Worm (Caenorhabditis elegans) whole organism, young adult: ENCODE results near the gene msp-77.

Experiments used
- B0261.1 ChIP-seq: sonication (generic microtip); optimal IDR thresholded peaks from 2 replicates; lab custom pipeline; 2016; ENCODE audit warnings: mild to moderate bottlenecking, missing genetic modification characterization, moderate library complexity, missing compliant biosample characterization
- C17E4.6 ChIP-seq: fragments of 200-800 bp; sonication (Bioruptor generic); IDR thresholded peaks from 2 replicates; pipeline ENCODE4 v1.3.6; 2022; ENCODE audit warnings: missing genetic modification reagents, missing genetic modification characterization, missing compliant biosample characterization
- D2030.7 ChIP-seq: fragments of 200-800 bp; sonication (Bioruptor generic); IDR thresholded peaks from 2 replicates; pipeline ENCODE4 v1.3.6; 2022; ENCODE audit warnings: missing genetic modification reagents, missing genetic modification characterization, missing compliant biosample characterization
- F10E7.11 ChIP-seq: sonication (generic microtip); optimal IDR thresholded peaks from 2 replicates; lab custom pipeline; 2017; ENCODE audit warnings: mild to moderate bottlenecking, missing genetic modification characterization, moderate library complexity, missing compliant biosample characterization
- F37B4.10 ChIP-seq: fragments of 200-800 bp; sonication (Bioruptor generic); IDR thresholded peaks from 2 replicates; pipeline ENCODE4 v1.3.6; 2022; ENCODE audit warnings: missing genetic modification characterization, missing compliant biosample characterization
- F49E8.2 ChIP-seq: sonication (generic microtip); optimal IDR thresholded peaks from 3 replicates; lab custom pipeline; 2017; ENCODE audit warnings: missing genetic modification characterization, mild to moderate bottlenecking, missing compliant biosample characterization, antibody characterized with exemption, moderate library complexity; ENCODE audit not compliant: insufficient read depth
- F57C9.4 ChIP-seq: sonication (generic microtip); optimal IDR thresholded peaks from 2 replicates; lab custom pipeline; 2017; ENCODE audit warnings: mild to moderate bottlenecking, missing genetic modification characterization, missing compliant biosample characterization
- T07F8.4 ChIP-seq: sonication (generic microtip); optimal IDR thresholded peaks from 2 replicates; lab custom pipeline; 2016; ENCODE audit warnings: mild to moderate bottlenecking, missing genetic modification characterization, moderate library complexity, missing compliant biosample characterization
- T26A5.8 ChIP-seq: sonication (generic microtip); optimal IDR thresholded peaks from 2 replicates; lab custom pipeline; 2016; ENCODE audit warnings: missing genetic modification characterization, missing compliant biosample characterization
- Y53F4B.3 ChIP-seq: fragments of 200-800 bp; sonication (Bioruptor generic); IDR thresholded peaks from 2 replicates; pipeline ENCODE4 v1.3.6; 2022; ENCODE audit warnings: missing genetic modification reagents, missing genetic modification characterization, missing compliant biosample characterization
- Y53G8AR.9 ChIP-seq: fragments of 200-800 bp; sonication (Bioruptor generic); conservative IDR thresholded peaks from 2 replicates; pipeline ENCODE4 v1.3.6; 2022; ENCODE audit warnings: missing genetic modification reagents, missing genetic modification characterization, missing compliant biosample characterization
- Y79H2A.3 ChIP-seq: fragments of 200-800 bp; sonication (Bioruptor generic); conservative IDR thresholded peaks from 2 replicates; pipeline ENCODE4 v1.3.6; 2022; ENCODE audit warnings: missing genetic modification reagents, missing genetic modification characterization, missing compliant biosample characterization
- aptf-3 ChIP-seq: fragments of 200-800 bp; sonication (Bioruptor generic); IDR thresholded peaks from 2 replicates; pipeline ENCODE4 v1.3.6; 2022; ENCODE audit warnings: missing genetic modification characterization, missing compliant biosample characterization
- athp-1 ChIP-seq: sonication (generic microtip); optimal IDR thresholded peaks from 2 replicates; lab custom pipeline; 2017; ENCODE audit warnings: mild to moderate bottlenecking, missing genetic modification characterization, missing compliant biosample characterization
- attf-6 ChIP-seq: fragments of 200-800 bp; sonication (Bioruptor generic); IDR thresholded peaks from 2 replicates; pipeline ENCODE4 v1.3.6; 2022; ENCODE audit warnings: missing genetic modification reagents, missing genetic modification characterization, missing compliant biosample characterization
- bed-2 ChIP-seq: fragments of 200-800 bp; sonication (Bioruptor generic); IDR thresholded peaks from 2 replicates; pipeline ENCODE4 v1.3.6; 2022; ENCODE audit warnings: missing genetic modification reagents, missing genetic modification characterization, missing compliant biosample characterization
- ccch-3 ChIP-seq: fragments of 200-800 bp; sonication (Bioruptor generic); optimal IDR thresholded peaks from 2 replicates; lab custom pipeline; 2018; ENCODE audit warnings: mild to moderate bottlenecking, missing genetic modification characterization, missing compliant biosample characterization
- cebp-1 ChIP-seq, 2 experiments: fragments of 200-800 bp in 1 of 2; sonication (Bioruptor generic) in 1 of 2; sonication (generic microtip) in 1 of 2; IDR thresholded peaks in 1 of 2; optimal IDR thresholded peaks in 1 of 2; 2 replicates each; pipeline versions ENCODE4 v1.3.6 to Lab custom; 2017 to 2022; ENCODE audit warnings: missing compliant biosample characterization in 2 of 2, missing genetic modification characterization in 2 of 2, mild to moderate bottlenecking in 1 of 2, missing genetic modification reagents in 1 of 2, moderate library complexity in 1 of 2
- ceh-100 ChIP-seq: fragments of 200-800 bp; sonication (Bioruptor generic); IDR thresholded peaks from 2 replicates; pipeline ENCODE4 v1.3.6; 2022; ENCODE audit warnings: missing genetic modification reagents, missing genetic modification characterization, missing compliant biosample characterization
- ceh-40 ChIP-seq: fragments of 200-800 bp; sonication (Bioruptor generic); IDR thresholded peaks from 2 replicates; pipeline ENCODE4 v1.3.6; 2022; ENCODE audit warnings: missing genetic modification characterization, missing compliant biosample characterization
- ceh-91 ChIP-seq: fragments of 200-800 bp; sonication (Bioruptor generic); IDR thresholded peaks from 2 replicates; pipeline ENCODE4 v1.3.6; 2022; ENCODE audit warnings: missing genetic modification reagents, missing genetic modification characterization, missing compliant biosample characterization
- die-1 ChIP-seq: sonication (generic microtip); optimal IDR thresholded peaks from 2 replicates; lab custom pipeline; 2016; ENCODE audit warnings: missing genotype, mild to moderate bottlenecking, missing genetic modification characterization, missing compliant biosample characterization
- egl-18 ChIP-seq: fragments of 200-800 bp; sonication (Bioruptor generic); IDR thresholded peaks from 2 replicates; pipeline ENCODE4 v1.3.6; 2022; ENCODE audit warnings: missing genetic modification reagents, missing genetic modification characterization, missing compliant biosample characterization
- ekl-4 ChIP-seq: fragments of 200-800 bp; sonication (Bioruptor generic); IDR thresholded peaks from 2 replicates; pipeline ENCODE4 v1.3.6; 2022; ENCODE audit warnings: missing genetic modification reagents, missing genetic modification characterization, missing compliant biosample characterization
- fkh-3 ChIP-seq: sonication (generic microtip); optimal IDR thresholded peaks from 2 replicates; lab custom pipeline; 2016; ENCODE audit warnings: mild to moderate bottlenecking, missing genetic modification characterization, missing compliant biosample characterization
- hmg-20 ChIP-seq: fragments of 200-800 bp; sonication (Bioruptor generic); IDR thresholded peaks from 2 replicates; pipeline ENCODE4 v1.3.6; 2022; ENCODE audit warnings: missing genetic modification reagents, missing genetic modification characterization, missing compliant biosample characterization
- hrde-1 ChIP-seq: sonication (generic microtip); optimal IDR thresholded peaks from 2 replicates; lab custom pipeline; 2016; ENCODE audit warnings: missing genetic modification characterization, mild to moderate bottlenecking, missing compliant biosample characterization, moderate library complexity, missing genotype, missing genetic modification reagents, borderline replicate concordance
- hsf-1 ChIP-seq: fragments of 200-800 bp; sonication (Bioruptor generic); IDR thresholded peaks from 2 replicates; pipeline ENCODE4 v1.3.6; 2022; ENCODE audit warnings: missing genetic modification reagents, missing genetic modification characterization, missing compliant biosample characterization
- lag-1 ChIP-seq: fragments of 200-800 bp; sonication (Bioruptor generic); IDR thresholded peaks from 2 replicates; pipeline ENCODE4 v1.3.6; 2022; ENCODE audit warnings: missing genetic modification reagents, missing genetic modification characterization, missing compliant biosample characterization
- lin-26 ChIP-seq: fragments of 200-800 bp; sonication (Bioruptor generic); IDR thresholded peaks from 2 replicates; pipeline ENCODE4 v1.3.6; 2022; ENCODE audit warnings: missing genetic modification reagents, missing genetic modification characterization, missing compliant biosample characterization
- lin-40 ChIP-seq: sonication (generic microtip); optimal IDR thresholded peaks from 2 replicates; lab custom pipeline; 2016; ENCODE audit warnings: missing genetic modification characterization, mild to moderate bottlenecking, missing compliant biosample characterization, missing genotype, missing genetic modification reagents
- lin-54 ChIP-seq: fragments of 200-800 bp; sonication (Bioruptor generic); optimal IDR thresholded peaks from 2 replicates; lab custom pipeline; 2018; ENCODE audit warnings: mild to moderate bottlenecking, missing genetic modification characterization, missing compliant biosample characterization
- madf-3 ChIP-seq: fragments of 200-800 bp; sonication (Bioruptor generic); IDR thresholded peaks from 2 replicates; pipeline ENCODE4 v1.3.6; 2022; ENCODE audit warnings: missing genetic modification reagents, missing genetic modification characterization, missing compliant biosample characterization
- madf-8 ChIP-seq: fragments of 200-800 bp; sonication (Bioruptor generic); conservative IDR thresholded peaks from 2 replicates; pipeline ENCODE4 v1.3.6; 2022; ENCODE audit warnings: missing genetic modification reagents, missing genetic modification characterization, missing compliant biosample characterization
- mes-4 ChIP-seq: sonication (generic microtip); optimal IDR thresholded peaks from 2 replicates; lab custom pipeline; 2016; ENCODE audit warnings: missing genotype, missing genetic modification characterization, missing compliant biosample characterization
- nfya-1 ChIP-seq: sonication (generic microtip); optimal IDR thresholded peaks from 2 replicates; lab custom pipeline; 2017; ENCODE audit warnings: antibody characterized with exemption, missing compliant biosample characterization, missing genetic modification characterization, borderline replicate concordance; ENCODE audit not compliant: insufficient read depth
- nfya-2 ChIP-seq: fragments of 200-800 bp; sonication (Bioruptor generic); IDR thresholded peaks from 2 replicates; pipeline ENCODE4 v1.3.6; 2022; ENCODE audit warnings: missing genetic modification reagents, missing genetic modification characterization, missing compliant biosample characterization
- nhr-80 ChIP-seq: sonication (generic microtip); optimal IDR thresholded peaks from 2 replicates; lab custom pipeline; 2016; ENCODE audit warnings: missing genetic modification characterization, missing compliant biosample characterization
- nhr-90 ChIP-seq: sonication (generic microtip); optimal IDR thresholded peaks from 2 replicates; lab custom pipeline; 2016; ENCODE audit warnings: missing genotype, mild to moderate bottlenecking, missing genetic modification characterization, missing compliant biosample characterization
- rec-8 ChIP-seq, 2 experiments: sonication (generic microtip); optimal IDR thresholded peaks; 2 replicates each; lab custom pipeline; 2016; ENCODE audit warnings: mild to moderate bottlenecking in 2 of 2, missing genetic modification characterization in 2 of 2, missing genetic modification reagents in 2 of 2, missing genotype in 2 of 2, missing biosample characterization in 1 of 2, missing compliant biosample characterization in 1 of 2, moderate library complexity in 1 of 2
- snpc-1.3 ChIP-seq: sonication (generic microtip); optimal IDR thresholded peaks from 2 replicates; lab custom pipeline; 2017; ENCODE audit warnings: missing genetic modification characterization, mild to moderate bottlenecking, missing compliant biosample characterization, antibody characterized with exemption, moderate library complexity, missing genotype, missing genetic modification reagents; ENCODE audit not compliant: insufficient read depth
- somi-1 ChIP-seq: fragments of 200-800 bp; sonication (Bioruptor generic); optimal IDR thresholded peaks from 2 replicates; lab custom pipeline; 2018; ENCODE audit warnings: mild to moderate bottlenecking, missing genetic modification characterization, missing compliant biosample characterization
- xnd-1 ChIP-seq: sonication (generic microtip); optimal IDR thresholded peaks from 2 replicates; lab custom pipeline; 2016; ENCODE audit warnings: missing genotype, missing genetic modification reagents, missing genetic modification characterization, missing compliant biosample characterization
- ztf-18 ChIP-seq: sonication (generic microtip); optimal IDR thresholded peaks from 2 replicates; lab custom pipeline; 2016; ENCODE audit warnings: missing genotype, mild to moderate bottlenecking, missing genetic modification characterization, missing compliant biosample characterization
- ztf-25 ChIP-seq: fragments of 200-800 bp; sonication (Bioruptor generic); IDR thresholded peaks from 2 replicates; pipeline ENCODE4 v1.3.6; 2022; ENCODE audit warnings: missing genetic modification reagents, missing genetic modification characterization, missing compliant biosample characterization

msp-77 gene

DNA sequence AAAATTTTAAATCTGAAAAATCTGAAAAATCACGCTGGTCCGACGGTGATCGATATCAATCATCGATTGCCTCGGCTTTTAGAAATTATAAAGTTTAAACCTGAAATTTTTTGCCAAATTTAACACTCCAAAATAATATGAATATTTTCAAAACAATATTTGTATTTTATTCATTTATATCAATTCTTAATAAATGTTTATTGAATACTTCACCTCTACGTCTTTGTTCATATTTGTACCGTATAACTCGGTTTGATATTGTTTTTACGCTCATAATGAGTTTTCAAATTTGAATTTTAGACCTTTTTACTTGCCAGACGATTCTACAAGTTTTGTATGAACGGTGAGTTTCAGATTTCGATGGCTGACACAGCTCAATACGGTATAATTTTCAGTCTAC, 29.7 kb upstream of the msp-77 start, which contains the start of the genes K07F5.15 and K07F5.22:
TSS of gene K07F5.15 (plus strand) at position 301 of the 400 bp plus-strand sequence.
TSS of gene K07F5.22 (plus strand) at position 301 of the 400 bp plus-strand sequence.
- TF ChIP-seq lin-26 (GFP tag; lab: Robert Waterston, UW) (no peak), egl-18 (no peak), fkh-3 (tag; lab: Kevin White, UChicago) (no peak), B0261.1 (tag; lab: Kevin White, UChicago) (no peak), lin-54 (GFP tag; lab: Kevin White, UChicago) (no peak), bed-2 (GFP tag; lab: Robert Waterston, UW) (no peak)

DNA sequence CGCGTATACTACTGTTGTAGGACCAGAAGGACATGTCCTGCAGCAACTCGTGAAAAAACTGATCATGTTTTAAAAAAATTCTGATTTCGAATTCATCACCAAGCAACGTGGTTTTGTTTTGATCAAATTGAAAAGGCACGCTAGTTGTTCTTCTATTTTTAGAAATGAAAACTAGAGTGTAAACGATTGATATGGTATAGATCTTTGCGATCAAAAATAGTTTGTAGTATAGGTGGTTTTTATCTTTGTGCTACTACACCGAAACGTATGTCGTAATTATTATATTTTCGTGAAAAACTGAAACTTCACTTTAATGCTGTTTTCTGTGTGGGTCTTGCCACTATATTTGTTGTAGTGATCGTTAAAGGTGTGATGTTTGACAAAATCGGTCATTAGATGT, 27.6 kb upstream of the msp-77 start:
- TF ChIP-seq aptf-3 (GFP tag; lab: Robert Waterston, UW) (no peak), attf-6 (GFP tag; lab: Robert Waterston, UW) (no peak), F10E7.11 (tag; lab: Kevin White, UChicago) (no peak), ztf-25 (GFP tag; lab: Robert Waterston, UW) (no peak), xnd-1 (no peak), ztf-18 (tag; lab: Kevin White, UChicago) (no peak), F37B4.10 (GFP tag; lab: Robert Waterston, UW) (no peak), ceh-91 (GFP tag; lab: Robert Waterston, UW) (no peak), Y53G8AR.9 (GFP tag; lab: Robert Waterston, UW) (no peak), nhr-90 (no peak), F49E8.2 (no peak)

- TF ChIP-seq C17E4.6 (GFP tag; lab: Robert Waterston, UW) (no peak), Y53F4B.3 (GFP tag; lab: Robert Waterston, UW) (no peak), mes-4 (tag; lab: Kevin White, UChicago) (no peak), madf-8 (no peak), hrde-1 (no peak), cebp-1 (GFP tag; IDR thresholded peaks at IDR 0.05; lab: Robert Waterston, UW) (no peak), cebp-1 (tag; optimal IDR thresholded peaks at IDR 0.05; lab: Kevin White, UChicago) (peak; percentile 27), die-1 (tag; lab: Kevin White, UChicago) (peak; percentile 55), F49E8.2 (no peak), attf-6 (GFP tag; lab: Robert Waterston, UW) (no peak), lin-54 (GFP tag; lab: Kevin White, UChicago) (no peak), ceh-40 (GFP tag; lab: Robert Waterston, UW) (no peak), T07F8.4 (tag; lab: Kevin White, UChicago) (no peak), somi-1 (GFP tag; lab: Kevin White, UChicago) (peak; percentile 96), rec-8 (tag; optimal IDR thresholded peaks at IDR 0.05; lab: Kevin White, UChicago) (no peak), Y79H2A.3 (GFP tag; lab: Robert Waterston, UW) (no peak), madf-3 (GFP tag; lab: Robert Waterston, UW) (no peak), snpc-1.3 (no peak), T26A5.8 (tag; lab: Kevin White, UChicago) (no peak), F57C9.4 (tag; lab: Kevin White, UChicago) (no peak), nhr-80 (tag; lab: Kevin White, UChicago) (peak; percentile 3), hsf-1 (peak; percentile 76), lin-40 (peak; percentile 84), hmg-20 (GFP tag; lab: Robert Waterston, UW) (no peak), ekl-4 (GFP tag; lab: Robert Waterston, UW) (no peak), ceh-100 (GFP tag; lab: Robert Waterston, UW) (no peak), D2030.7 (GFP tag; lab: Robert Waterston, UW) (no peak), nfya-1 (tag; lab: Kevin White, UChicago) (no peak), nfya-2 (GFP tag; lab: Robert Waterston, UW) (no peak), B0261.1 (tag; lab: Kevin White, UChicago) (no peak), ccch-3 (GFP tag; lab: Kevin White, UChicago) (no peak), lag-1 (GFP tag; lab: Robert Waterston, UW) (no peak), athp-1 (tag; lab: Kevin White, UChicago) (no peak)
Measured at ce11 chrIV:9867915-9868314, 26.5 kb upstream of the msp-77 start.
